Worm (Caenorhabditis elegans) whole organism, L1 larva: ENCODE measurements around the gene C09H10.9.

Experiments used
- ceh-82 ChIP-seq, 3 experiments: fragments of 150-350 bp in 1 of 3; sonication (generic microtip) in 2 of 3; optimal IDR thresholded peaks; 2 replicates each; lab custom pipeline; 2014 to 2017; ENCODE audit warnings: missing biosample characterization in 3 of 3, missing genetic modification characterization in 3 of 3
- isw-1 ChIP-seq: fragments of 200-800 bp; sonication (Bioruptor generic); IDR thresholded peaks from 2 replicates; pipeline ENCODE4 v1.3.6; 2022; ENCODE audit warnings: missing genetic modification characterization, missing compliant biosample characterization

DNA sequence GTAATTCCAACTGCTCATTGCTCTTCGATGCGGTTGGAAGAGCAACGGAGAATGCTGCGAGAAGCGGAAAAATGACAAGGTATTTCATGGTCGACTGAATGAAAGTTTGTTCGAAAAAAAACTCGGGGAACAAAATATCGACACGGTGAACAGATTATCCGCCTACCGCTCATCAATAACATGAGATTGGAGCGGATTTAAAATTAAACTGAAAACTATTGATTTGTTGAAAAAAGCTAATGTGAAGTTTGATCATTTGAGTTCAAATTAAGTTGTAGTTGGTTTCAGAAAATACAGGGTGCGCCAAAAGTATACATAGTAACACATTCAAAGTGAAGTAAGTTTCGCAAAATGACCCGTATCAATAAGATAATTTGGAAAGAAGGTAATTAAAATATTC lies 35.9 kb downstream of the C09H10.9 start, which contains the start of gene F40F8.4:
- TF ChIP-seq isw-1 (GFP tag; lab: Robert Waterston, UW): no peak
- TF ChIP-seq ceh-82 (tag; optimal IDR thresholded peaks at IDR 0.05; lab: Kevin White, UChicago): no peak
